Worm (Caenorhabditis elegans) whole organism, L2 larva: ENCODE measurements around the gene F47D12.6.

ENCODE experiments used
- C34F6.9 ChIP-seq: fragments of 150-350 bp; optimal IDR thresholded peaks from 2 replicates; lab custom pipeline; 2014; ENCODE audit warnings: missing biosample characterization, missing genetic modification characterization
- F13H6.1 ChIP-seq: sonication (generic microtip); optimal IDR thresholded peaks from 2 replicates; lab custom pipeline; 2016; ENCODE audit warnings: missing genetic modification characterization, missing compliant biosample characterization
- R02D3.7 ChIP-seq: fragments of 150-350 bp; optimal IDR thresholded peaks from 2 replicates; lab custom pipeline; 2014; ENCODE audit warnings: missing biosample characterization, missing genetic modification characterization
- Y55F3AM.14 ChIP-seq: fragments of 200-800 bp; sonication (Bioruptor generic); optimal IDR thresholded peaks from 2 replicates; lab custom pipeline; 2018; ENCODE audit warnings: mild to moderate bottlenecking, missing genetic modification characterization, missing compliant biosample characterization
- ZK546.5 ChIP-seq: sonication (generic microtip); optimal IDR thresholded peaks from 2 replicates; lab custom pipeline; 2017; ENCODE audit warnings: missing biosample characterization, missing genetic modification characterization
- alr-1 ChIP-seq: fragments of 150-350 bp; optimal IDR thresholded peaks from 2 replicates; lab custom pipeline; 2014; ENCODE audit warnings: missing biosample characterization, missing genetic modification characterization
- aly-2 ChIP-seq: fragments of 150-350 bp; optimal IDR thresholded peaks from 2 replicates; lab custom pipeline; 2014; ENCODE audit warnings: missing biosample characterization, missing genetic modification characterization
- ama-1 ChIP-seq: fragments of 150-350 bp; optimal IDR thresholded peaks from 2 replicates; lab custom pipeline; 2018; ENCODE audit warnings: inconsistent platforms
- blmp-1 ChIP-seq: sonication (generic microtip); optimal IDR thresholded peaks from 2 replicates; lab custom pipeline; 2017; ENCODE audit warnings: missing genetic modification characterization, mild to moderate bottlenecking, missing compliant biosample characterization, antibody characterized with exemption, moderate library complexity; ENCODE audit not compliant: insufficient read depth
- ceh-16 ChIP-seq: fragments of 150-350 bp; optimal IDR thresholded peaks from 2 replicates; lab custom pipeline; 2014; ENCODE audit warnings: missing biosample characterization, missing genetic modification characterization
- ceh-82 ChIP-seq: fragments of 150-350 bp; optimal IDR thresholded peaks from 2 replicates; lab custom pipeline; 2014; ENCODE audit warnings: missing biosample characterization, missing genetic modification characterization
- crh-2 ChIP-seq: sonication (generic microtip); optimal IDR thresholded peaks from 2 replicates; lab custom pipeline; 2017; ENCODE audit warnings: missing biosample characterization, missing genetic modification characterization
- dmd-4 ChIP-seq: sonication (generic microtip); optimal IDR thresholded peaks from 2 replicates; lab custom pipeline; 2017; ENCODE audit warnings: missing biosample characterization, missing genetic modification characterization
- egl-27 ChIP-seq: sonication (generic microtip); optimal IDR thresholded peaks from 3 replicates; lab custom pipeline; 2017; ENCODE audit warnings: missing biosample characterization, missing genetic modification reagents, missing genetic modification characterization
- elt-1 ChIP-seq: fragments of 150-350 bp; optimal IDR thresholded peaks from 2 replicates; lab custom pipeline; 2014; ENCODE audit warnings: missing biosample characterization, missing genetic modification characterization
- elt-3 ChIP-seq: sonication (generic microtip); optimal IDR thresholded peaks from 2 replicates; lab custom pipeline; 2017; ENCODE audit warnings: missing biosample characterization, missing genetic modification characterization
- fos-1 ChIP-seq: fragments of 150-350 bp; optimal IDR thresholded peaks from 2 replicates; lab custom pipeline; 2014; ENCODE audit warnings: missing biosample characterization, missing genetic modification characterization
- gmeb-1 ChIP-seq: fragments of 150-350 bp; optimal IDR thresholded peaks from 2 replicates; lab custom pipeline; 2014; ENCODE audit warnings: missing biosample characterization, missing genetic modification characterization
- lin-11 ChIP-seq: fragments of 150-350 bp; sonication (generic microtip); optimal IDR thresholded peaks from 2 replicates; lab custom pipeline; 2014; ENCODE audit warnings: missing biosample characterization, missing genetic modification characterization, inconsistent platforms, mixed read lengths
- lin-13 ChIP-seq: fragments of 150-350 bp; optimal IDR thresholded peaks from 2 replicates; lab custom pipeline; 2014; ENCODE audit warnings: missing biosample characterization, missing genetic modification reagents, missing genetic modification characterization
- lin-39 ChIP-seq: fragments of 150-350 bp; optimal IDR thresholded peaks from 2 replicates; lab custom pipeline; 2014; ENCODE audit warnings: missing biosample characterization, missing genetic modification reagents, missing genetic modification characterization
- lsy-2 ChIP-seq, 2 experiments: fragments of 150-350 bp in 1 of 2; sonication (generic microtip) in 1 of 2; optimal IDR thresholded peaks; 2 replicates each; lab custom pipeline; 2014 to 2017; ENCODE audit warnings: missing biosample characterization in 2 of 2, missing genetic modification characterization in 2 of 2
- mab-5 ChIP-seq: fragments of 150-350 bp; optimal IDR thresholded peaks from 2 replicates; lab custom pipeline; 2014; ENCODE audit warnings: missing biosample characterization, missing genetic modification characterization
- mbf-1 ChIP-seq: sonication (generic microtip); optimal IDR thresholded peaks from 2 replicates; lab custom pipeline; 2017; ENCODE audit warnings: missing biosample characterization, missing genetic modification characterization
- mdl-1 ChIP-seq, 2 experiments: fragments of 150-350 bp in 1 of 2; sonication (generic microtip) in 1 of 2; optimal IDR thresholded peaks; 2 replicates each; lab custom pipeline; 2017; ENCODE audit warnings: missing biosample characterization in 2 of 2, missing genetic modification characterization in 2 of 2
- nhr-10 ChIP-seq: sonication (generic microtip); optimal IDR thresholded peaks from 2 replicates; lab custom pipeline; 2017; ENCODE audit warnings: missing biosample characterization, missing genetic modification characterization
- nhr-11 ChIP-seq: fragments of 150-350 bp; optimal IDR thresholded peaks from 2 replicates; lab custom pipeline; 2014; ENCODE audit warnings: missing biosample characterization, missing genetic modification characterization
- nhr-12 ChIP-seq: fragments of 150-350 bp; optimal IDR thresholded peaks from 2 replicates; lab custom pipeline; 2014; ENCODE audit warnings: missing biosample characterization, missing genetic modification characterization
- nhr-129 ChIP-seq: fragments of 150-350 bp; optimal IDR thresholded peaks from 2 replicates; lab custom pipeline; 2014; ENCODE audit warnings: missing biosample characterization, missing genetic modification characterization
- nhr-21 ChIP-seq: fragments of 150-350 bp; optimal IDR thresholded peaks from 2 replicates; lab custom pipeline; 2014; ENCODE audit warnings: missing biosample characterization, missing genetic modification characterization
- nhr-23 ChIP-seq: fragments of 150-350 bp; optimal IDR thresholded peaks from 2 replicates; lab custom pipeline; 2014; ENCODE audit warnings: missing biosample characterization, missing genetic modification reagents, missing genetic modification characterization
- nhr-237 ChIP-seq: fragments of 150-350 bp; optimal IDR thresholded peaks from 2 replicates; lab custom pipeline; 2014; ENCODE audit warnings: missing biosample characterization, missing genetic modification characterization
- nhr-25 ChIP-seq: fragments of 150-350 bp; sonication (generic microtip); optimal IDR thresholded peaks from 3 replicates; lab custom pipeline; 2014; ENCODE audit warnings: missing biosample characterization, missing genetic modification characterization
- nhr-6 ChIP-seq: fragments of 150-350 bp; optimal IDR thresholded peaks from 2 replicates; lab custom pipeline; 2014; ENCODE audit warnings: missing biosample characterization, missing genetic modification characterization
- nhr-77 ChIP-seq: fragments of 150-350 bp; optimal IDR thresholded peaks from 2 replicates; lab custom pipeline; 2014; ENCODE audit warnings: missing biosample characterization, missing genetic modification characterization
- peb-1 ChIP-seq: fragments of 150-350 bp; optimal IDR thresholded peaks from 2 replicates; lab custom pipeline; 2014; ENCODE audit warnings: missing biosample characterization, missing genetic modification characterization
- sem-4 ChIP-seq: fragments of 150-350 bp; optimal IDR thresholded peaks from 2 replicates; lab custom pipeline; 2014; ENCODE audit warnings: missing biosample characterization, missing genetic modification reagents, missing genetic modification characterization
- skn-1 ChIP-seq: sonication (generic microtip); optimal IDR thresholded peaks from 2 replicates; lab custom pipeline; 2017; ENCODE audit warnings: missing biosample characterization, missing genetic modification characterization
- sma-3 ChIP-seq: sonication (generic microtip); optimal IDR thresholded peaks from 2 replicates; lab custom pipeline; 2016; ENCODE audit warnings: missing genetic modification reagents, missing genetic modification characterization, missing compliant biosample characterization
- sma-9 ChIP-seq, 2 experiments: fragments of 150-350 bp in 1 of 2; sonication (generic microtip) in 1 of 2; optimal IDR thresholded peaks; 2 replicates each; lab custom pipeline; 2014 to 2016; ENCODE audit warnings: missing genetic modification characterization in 2 of 2, mild to moderate bottlenecking in 1 of 2, missing biosample characterization in 1 of 2, missing compliant biosample characterization in 1 of 2, missing genetic modification reagents in 1 of 2, moderate library complexity in 1 of 2
- snpc-4 ChIP-seq: fragments of 150-350 bp; optimal IDR thresholded peaks from 2 replicates; lab custom pipeline; 2014; ENCODE audit warnings: missing biosample characterization, missing genetic modification characterization
- unc-39 ChIP-seq: fragments of 150-350 bp; optimal IDR thresholded peaks from 2 replicates; lab custom pipeline; 2014; ENCODE audit warnings: missing biosample characterization, missing genetic modification characterization
- unc-55 ChIP-seq: fragments of 150-350 bp; sonication (generic microtip); optimal IDR thresholded peaks from 3 replicates; lab custom pipeline; 2014; ENCODE audit warnings: missing biosample characterization, missing genetic modification reagents, missing genetic modification characterization
- unc-62 ChIP-seq: fragments of 150-350 bp; optimal IDR thresholded peaks from 2 replicates; lab custom pipeline; 2014; ENCODE audit warnings: missing biosample characterization, missing genetic modification reagents, missing genetic modification characterization
- zag-1 ChIP-seq: fragments of 150-350 bp; optimal IDR thresholded peaks from 2 replicates; lab custom pipeline; 2014; ENCODE audit warnings: missing biosample characterization, missing genetic modification characterization
- ztf-1 ChIP-seq: fragments of 200-800 bp; sonication (Bioruptor generic); conservative IDR thresholded peaks from 2 replicates; pipeline ENCODE4 v1.3.6; 2022; ENCODE audit warnings: missing genetic modification characterization, missing compliant biosample characterization
- ztf-11 ChIP-seq: sonication (generic microtip); optimal IDR thresholded peaks from 2 replicates; lab custom pipeline; 2017; ENCODE audit warnings: missing biosample characterization, missing genetic modification characterization
- ztf-4 ChIP-seq: fragments of 150-350 bp; optimal IDR thresholded peaks from 2 replicates; lab custom pipeline; 2014; ENCODE audit warnings: missing biosample characterization, missing genetic modification characterization

Gene F47D12.6

ce11 chrIII:6279453-6279852, 7.6 kb downstream of the F47D12.6 start:
- TF ChIP-seq sma-9 (GFP tag; optimal IDR thresholded peaks at IDR 0.05; lab: Kevin White, UChicago) (peak; percentile 3), sma-9 (tag; optimal IDR thresholded peaks at IDR 0.05; lab: Kevin White, UChicago) (no peak), lsy-2 (tag; optimal IDR thresholded peaks at IDR 0.05; lab: Kevin White, UChicago) (no peak), mdl-1 (tag; optimal IDR thresholded peaks at IDR 0.05; lab: Kevin White, UChicago) (no peak), lin-13 (GFP tag; lab: Kevin White, UChicago) (no peak)

- no peak for TF ChIP-seq ama-1 (lab: Kevin White, UChicago)
- TF ChIP-seq fos-1 (tag; lab: Kevin White, UChicago), result peak; percentile 54
- no peak for TF ChIP-seq skn-1 (tag; lab: Kevin White, UChicago)
- TF ChIP-seq nhr-6 (tag; lab: Kevin White, UChicago), result no peak
- no peak for TF ChIP-seq nhr-237 (tag; lab: Kevin White, UChicago)
- TF ChIP-seq crh-2 (tag; lab: Kevin White, UChicago), result peak; percentile 66
- TF ChIP-seq sma-9 (GFP tag; optimal IDR thresholded peaks at IDR 0.05; lab: Kevin White, UChicago), result peak; percentile 91
- TF ChIP-seq sma-9 (tag; optimal IDR thresholded peaks at IDR 0.05; lab: Kevin White, UChicago), result no peak
- no peak for TF ChIP-seq peb-1 (tag; lab: Kevin White, UChicago)
- TF ChIP-seq unc-39 (tag; lab: Kevin White, UChicago), result no peak
- TF ChIP-seq C34F6.9, result peak; percentile 87
- TF ChIP-seq sem-4 (tag; lab: Kevin White, UChicago), result peak; percentile 80
- TF ChIP-seq F13H6.1 (tag; lab: Kevin White, UChicago), result peak; percentile 70
- TF ChIP-seq aly-2 (tag; lab: Kevin White, UChicago), result no peak
- no peak for TF ChIP-seq mbf-1 (tag; lab: Kevin White, UChicago)
- TF ChIP-seq elt-3 (tag; lab: Kevin White, UChicago), result no peak
- peak; percentile 61 for TF ChIP-seq mab-5
- TF ChIP-seq nhr-25, result no peak
- TF ChIP-seq mdl-1 (tag; optimal IDR thresholded peaks at IDR 0.05; lab: Kevin White, UChicago), result peak; percentile 85 to 90
- TF ChIP-seq ztf-4, result no peak
- no peak for TF ChIP-seq lin-39 (tag; lab: Kevin White, UChicago)
- no peak for TF ChIP-seq zag-1 (tag; lab: Kevin White, UChicago)
- TF ChIP-seq snpc-4 (tag; lab: Kevin White, UChicago), result peak; percentile 25
- no peak for TF ChIP-seq ztf-1 (GFP tag; lab: Robert Waterston, UW)
- TF ChIP-seq ceh-16, result no peak
- no peak for TF ChIP-seq nhr-11 (tag; lab: Kevin White, UChicago)
- TF ChIP-seq nhr-129 (tag; lab: Kevin White, UChicago), result peak; percentile 57
- TF ChIP-seq ZK546.5 (tag; lab: Kevin White, UChicago), result no peak
- TF ChIP-seq ceh-82 (tag; lab: Kevin White, UChicago), result no peak
- TF ChIP-seq nhr-10 (tag; lab: Kevin White, UChicago), result no peak
- peak; percentile 63 for TF ChIP-seq gmeb-1
- TF ChIP-seq alr-1, result no peak
- peak; percentile 74 for TF ChIP-seq unc-55 (GFP tag; lab: Kevin White, UChicago)
- TF ChIP-seq nhr-21 (tag; lab: Kevin White, UChicago), result no peak
- no peak for TF ChIP-seq nhr-23
- no peak for TF ChIP-seq elt-1 (tag; lab: Kevin White, UChicago)
- TF ChIP-seq Y55F3AM.14 (GFP tag; lab: Kevin White, UChicago), result no peak
- no peak for TF ChIP-seq ztf-11 (tag; lab: Kevin White, UChicago)
- TF ChIP-seq egl-27 (tag; lab: Kevin White, UChicago), result peak; percentile 55
- no peak for TF ChIP-seq lin-11
- no peak for TF ChIP-seq unc-62 (GFP tag; lab: Kevin White, UChicago)
- peak in 1 of 2 experiments; percentile 80 for TF ChIP-seq lsy-2 (tag; optimal IDR thresholded peaks at IDR 0.05; lab: Kevin White, UChicago)
- no peak for TF ChIP-seq nhr-12 (tag; lab: Kevin White, UChicago)
- peak; percentile 30 for TF ChIP-seq sma-3 (GFP tag; lab: Kevin White, UChicago)
- no peak for TF ChIP-seq nhr-77 (tag; lab: Kevin White, UChicago)
- TF ChIP-seq blmp-1 (tag; lab: Kevin White, UChicago), result no peak
- peak; percentile 2 for TF ChIP-seq R02D3.7 (tag; lab: Kevin White, UChicago)
- peak; percentile 49 for TF ChIP-seq lin-13 (GFP tag; lab: Kevin White, UChicago)
- TF ChIP-seq dmd-4, result no peak
Observed at ce11 chrIII:6278301-6278827, 8.7 kb downstream of the F47D12.6 start, which contains the start of gene C18F10.7. TSS of gene C18F10.7 (minus strand) at chrIII:6278351.
